Fruit fly (Drosophila melanogaster) whole organism, prepupa: ENCODE data around the gene kibra.

Source experiments
- Blimp-1 ChIP-seq: fragments of 200-800 bp; sonication (Bioruptor generic); optimal IDR thresholded peaks from 3 replicates; lab custom pipeline; 2017; ENCODE audit warnings: missing biosample characterization, missing genetic modification characterization, mild to moderate bottlenecking, moderate library complexity, missing genetic modification reagents
- CG10631 ChIP-seq: fragments of 200-800 bp; sonication (Bioruptor generic); optimal IDR thresholded peaks from 2 replicates; lab custom pipeline; 2016; ENCODE audit warnings: missing biosample characterization, missing genetic modification characterization
- CG10669 ChIP-seq: fragments of 200-800 bp; sonication (Bioruptor generic); optimal IDR thresholded peaks from 3 replicates; lab custom pipeline; 2018; ENCODE audit warnings: missing biosample characterization, mild to moderate bottlenecking, missing genetic modification characterization, moderate library complexity
- CG11294 ChIP-seq: fragments of 200-800 bp; sonication (Bioruptor generic); IDR thresholded peaks from 2 replicates; pipeline ENCODE4 v1.3.6; 2022; ENCODE audit warnings: missing biosample characterization, missing genetic modification characterization
- CG11762 ChIP-seq: fragments of 200-800 bp; sonication (Bioruptor generic); optimal IDR thresholded peaks from 3 replicates; lab custom pipeline; 2016; ENCODE audit warnings: missing biosample characterization, missing genetic modification characterization; ENCODE audit not compliant: insufficient read depth
- CG15336 ChIP-seq: fragments of 200-800 bp; sonication (Bioruptor generic); IDR thresholded peaks from 2 replicates; pipeline ENCODE4 v1.3.6; 2022; ENCODE audit warnings: missing biosample characterization, missing genetic modification characterization
- CG1621 ChIP-seq: fragments of 200-800 bp; sonication (Bioruptor generic); optimal IDR thresholded peaks from 3 replicates; lab custom pipeline; 2018; ENCODE audit warnings: missing biosample characterization, mild to moderate bottlenecking, missing genetic modification characterization
- CG16779 ChIP-seq: fragments of 200-800 bp; sonication (Bioruptor generic); optimal IDR thresholded peaks from 3 replicates; lab custom pipeline; 2017; ENCODE audit warnings: missing biosample characterization, mild to moderate bottlenecking, missing genetic modification characterization
- CG3032 ChIP-seq: fragments of 200-800 bp; optimal IDR thresholded peaks from 2 replicates; lab custom pipeline; 2019; ENCODE audit warnings: missing biosample characterization, mild to moderate bottlenecking, missing genetic modification characterization, moderate library complexity
- CG31627 ChIP-seq: fragments of 200-800 bp; sonication (Bioruptor generic); optimal IDR thresholded peaks from 3 replicates; lab custom pipeline; 2016; ENCODE audit warnings: missing biosample characterization, missing genetic modification characterization
- CG32006 ChIP-seq: fragments of 200-800 bp; sonication (Bioruptor generic); optimal IDR thresholded peaks from 3 replicates; lab custom pipeline; 2017; ENCODE audit warnings: missing biosample characterization, mild to moderate bottlenecking, missing genetic modification characterization
- CG34406 ChIP-seq: fragments of 200-800 bp; sonication (Bioruptor generic); optimal IDR thresholded peaks from 3 replicates; lab custom pipeline; 2016; ENCODE audit warnings: missing biosample characterization, missing genetic modification characterization
- CG3919 ChIP-seq: fragments of 200-800 bp; sonication (Bioruptor generic); optimal IDR thresholded peaks from 3 replicates; lab custom pipeline; 2016; ENCODE audit warnings: missing biosample characterization, missing genetic modification characterization
- CG6163 ChIP-seq: fragments of 200-800 bp; sonication (Bioruptor generic); IDR thresholded peaks from 3 replicates; pipeline ENCODE4 v1.3.6; 2022; ENCODE audit warnings: missing biosample characterization, missing genetic modification characterization
- CG6808 ChIP-seq: fragments of 200-800 bp; sonication (Bioruptor generic); optimal IDR thresholded peaks from 3 replicates; lab custom pipeline; 2017; ENCODE audit warnings: missing biosample characterization, missing genetic modification characterization, mild to moderate bottlenecking, moderate library complexity, missing genetic modification reagents
- CG7368 ChIP-seq: fragments of 200-800 bp; sonication (Bioruptor generic); optimal IDR thresholded peaks from 3 replicates; lab custom pipeline; 2016; ENCODE audit warnings: missing biosample characterization, missing genetic modification characterization
- CG8119 ChIP-seq: fragments of 200-800 bp; sonication (Bioruptor generic); IDR thresholded peaks from 3 replicates; pipeline ENCODE4 v1.3.6; 2022; ENCODE audit warnings: missing biosample characterization, missing genetic modification characterization
- CG8632 ChIP-seq: fragments of 200-800 bp; sonication (Bioruptor generic); optimal IDR thresholded peaks from 3 replicates; lab custom pipeline; 2016; ENCODE audit warnings: missing biosample characterization, missing genetic modification characterization
- CG9139 ChIP-seq: fragments of 200-800 bp; sonication (Bioruptor generic); optimal IDR thresholded peaks from 3 replicates; lab custom pipeline; 2017; ENCODE audit warnings: missing biosample characterization, mild to moderate bottlenecking, missing genetic modification characterization
- Eip75B ChIP-seq: fragments of 200-800 bp; sonication (Bioruptor generic); optimal IDR thresholded peaks from 3 replicates; lab custom pipeline; 2016; ENCODE audit warnings: missing biosample characterization, missing genetic modification characterization
- Eip93F ChIP-seq: fragments of 200-800 bp; sonication (Bioruptor generic); optimal IDR thresholded peaks from 2 replicates; lab custom pipeline; 2016; ENCODE audit warnings: missing biosample characterization, mild to moderate bottlenecking, missing genetic modification characterization
- Ets21C ChIP-seq: fragments of 200-800 bp; sonication (Bioruptor generic); optimal IDR thresholded peaks from 3 replicates; lab custom pipeline; 2016; ENCODE audit warnings: missing biosample characterization, missing genetic modification characterization
- Ets96B ChIP-seq: fragments of 200-800 bp; optimal IDR thresholded peaks from 2 replicates; lab custom pipeline; 2019; ENCODE audit warnings: missing biosample characterization, mild to moderate bottlenecking, missing genetic modification characterization, moderate library complexity
- Gug ChIP-seq: fragments of 200-800 bp; sonication (Bioruptor generic); IDR thresholded peaks from 2 replicates; pipeline ENCODE4 v1.3.6; 2022; ENCODE audit warnings: missing biosample characterization, missing genetic modification characterization
- OdsH ChIP-seq: fragments of 200-800 bp; sonication (Bioruptor generic); optimal IDR thresholded peaks from 3 replicates; lab custom pipeline; 2016; ENCODE audit warnings: missing biosample characterization, missing genetic modification characterization
- Sox102F ChIP-seq: fragments of 200-800 bp; sonication (Bioruptor generic); optimal IDR thresholded peaks from 2 replicates; lab custom pipeline; 2016; ENCODE audit warnings: missing biosample characterization, mild to moderate bottlenecking, missing genetic modification characterization
- Sox14 ChIP-seq: fragments of 200-800 bp; sonication (Bioruptor generic); optimal IDR thresholded peaks from 3 replicates; lab custom pipeline; 2016; ENCODE audit warnings: missing biosample characterization, missing genetic modification characterization
- achi ChIP-seq: fragments of 200-800 bp; sonication (Bioruptor generic); optimal IDR thresholded peaks from 3 replicates; lab custom pipeline; 2016; ENCODE audit warnings: missing biosample characterization, missing genetic modification characterization
- cyc ChIP-seq: fragments of 200-800 bp; sonication (Bioruptor generic); optimal IDR thresholded peaks from 3 replicates; lab custom pipeline; 2016; ENCODE audit warnings: missing biosample characterization, missing genetic modification characterization
- dac ChIP-seq: fragments of 200-800 bp; sonication (Bioruptor generic); optimal IDR thresholded peaks from 2 replicates; lab custom pipeline; 2017; ENCODE audit warnings: missing biosample characterization, mild to moderate bottlenecking, missing genetic modification characterization
- dsx ChIP-seq: fragments of 200-800 bp; optimal IDR thresholded peaks from 3 replicates; lab custom pipeline; 2019; ENCODE audit warnings: missing biosample characterization, mild to moderate bottlenecking, missing genetic modification characterization, moderate library complexity; ENCODE audit not compliant: poor library complexity, severe bottlenecking
- eg ChIP-seq: fragments of 200-800 bp; sonication (Bioruptor generic); IDR thresholded peaks from 3 replicates; pipeline ENCODE4 v1.3.6; 2022; ENCODE audit warnings: missing biosample characterization, missing genetic modification characterization
- esn ChIP-seq: fragments of 200-800 bp; sonication (Bioruptor generic); optimal IDR thresholded peaks from 2 replicates; lab custom pipeline; 2016; ENCODE audit warnings: missing biosample characterization, mild to moderate bottlenecking, missing genetic modification characterization, moderate library complexity
- fd59A ChIP-seq: fragments of 200-800 bp; sonication (Bioruptor generic); optimal IDR thresholded peaks from 2 replicates; lab custom pipeline; 2017; ENCODE audit warnings: missing biosample characterization, mild to moderate bottlenecking, missing genetic modification characterization, missing genetic modification reagents
- fkh ChIP-seq: fragments of 200-800 bp; sonication (Bioruptor generic); optimal IDR thresholded peaks from 3 replicates; lab custom pipeline; 2017; ENCODE audit warnings: missing biosample characterization, mild to moderate bottlenecking, missing genetic modification characterization, moderate library complexity
- lz ChIP-seq: fragments of 200-800 bp; sonication (Bioruptor generic); optimal IDR thresholded peaks from 3 replicates; lab custom pipeline; 2016; ENCODE audit warnings: missing biosample characterization, missing genetic modification characterization
- pdm3 ChIP-seq: fragments of 200-800 bp; sonication (Bioruptor generic); optimal IDR thresholded peaks from 3 replicates; lab custom pipeline; 2016; ENCODE audit warnings: missing biosample characterization, missing genetic modification characterization
- salr ChIP-seq, 2 experiments: fragments of 200-800 bp; sonication (Bioruptor generic); optimal IDR thresholded peaks; 3 replicates each; lab custom pipeline; 2016 to 2018; ENCODE audit warnings: missing biosample characterization in 2 of 2, missing genetic modification characterization in 2 of 2, mild to moderate bottlenecking in 1 of 2
- topi ChIP-seq: fragments of 200-800 bp; sonication (Bioruptor generic); optimal IDR thresholded peaks from 3 replicates; lab custom pipeline; 2016; ENCODE audit warnings: missing biosample characterization, missing genetic modification characterization
- vri ChIP-seq: fragments of 200-800 bp; sonication (Bioruptor generic); optimal IDR thresholded peaks from 3 replicates; lab custom pipeline; 2016; ENCODE audit warnings: missing biosample characterization, mild to moderate bottlenecking, missing genetic modification characterization

Gene kibra

dm6 chr3R:14754806-14755488 lies 30.9 kb upstream of the kibra start (continued):
- TF ChIP-seq topi (peak; percentile 82), Gug (GFP tag; lab: Robert Waterston, UW) (peak; percentile 22; the same call in 1 of the 2 replicates), CG8119 (GFP tag; lab: Robert Waterston, UW) (0 out of 3 replicates have a peak, but pooled peaks have one; percentile 39), dac (GFP tag; lab: Kevin White, UChicago) (no peak), vri (peak; percentile 69), cyc (GFP tag; lab: Kevin White, UChicago) (peak; percentile 79), CG11294 (GFP tag; lab: Robert Waterston, UW) (no peak), CG31627 (GFP tag; lab: Kevin White, UChicago) (peak; percentile 73), fd59A (GFP tag; lab: Kevin White, UChicago) (no peak), CG10669 (GFP tag; lab: Kevin White, UChicago) (no peak), pdm3 (peak; percentile 43), fkh (GFP tag; lab: Kevin White, UChicago) (peak; percentile 54)

dm6 chr3R:14754360-14754759 lies 30.3 kb upstream of the kibra start, which contains the start of gene CG7362:
Gene CG7362, minus strand, starts transcription at chr3R:14754460.
- no peak for TF ChIP-seq CG15336 (GFP tag; lab: Robert Waterston, UW)
- TF ChIP-seq OdsH: no peak
- no peak for TF ChIP-seq CG32006 (GFP tag; lab: Kevin White, UChicago)
- TF ChIP-seq CG10669 (GFP tag; lab: Kevin White, UChicago): no peak
- TF ChIP-seq esn: no peak
- TF ChIP-seq CG8632: no peak
- TF ChIP-seq Eip93F (GFP tag; lab: Kevin White, UChicago): no peak
- TF ChIP-seq Ets21C (GFP tag; lab: Kevin White, UChicago): no peak
- TF ChIP-seq CG1621 (tag; lab: Kevin White, UChicago): no peak

dm6 chr3R:14751023-14751422 lies 27.0 kb upstream of the kibra start, which contains the start of gene smp-30:
Gene smp-30, minus strand, starts transcription at chr3R:14751246.
- TF ChIP-seq pdm3 (no peak), CG11762 (no peak), OdsH (no peak), Sox14 (GFP tag; lab: Kevin White, UChicago) (peak; percentile 26), dsx (GFP tag; lab: Kevin White, UChicago) (peak; percentile 47), fkh (GFP tag; lab: Kevin White, UChicago) (no peak), CG15336 (GFP tag; lab: Robert Waterston, UW) (no peak), CG6808 (GFP tag; lab: Kevin White, UChicago) (no peak), Blimp-1 (GFP tag; lab: Kevin White, UChicago) (no peak), Gug (GFP tag; lab: Robert Waterston, UW) (no peak), vri (peak; percentile 1), CG7368 (GFP tag; lab: Kevin White, UChicago) (no peak), CG10631 (GFP tag; lab: Kevin White, UChicago) (no peak)

dm6 chr3R:14749077-14749798 lies 25.2 kb upstream of the kibra start:
- peak; percentile 68 for TF ChIP-seq Eip75B (GFP tag; lab: Kevin White, UChicago)
- TF ChIP-seq eg: no peak; the same call in 2 of the 3 replicates
- peak; percentile 61 for TF ChIP-seq CG16779 (tag; lab: Kevin White, UChicago)
- no peak for TF ChIP-seq fd59A (GFP tag; lab: Kevin White, UChicago)
- TF ChIP-seq Ets96B: peak; percentile 43
- TF ChIP-seq fkh (GFP tag; lab: Kevin White, UChicago): peak; percentile 97
- TF ChIP-seq CG8632: peak; percentile 41
- TF ChIP-seq lz (GFP tag; lab: Kevin White, UChicago): peak; percentile 32
- peak; percentile 50 for TF ChIP-seq Eip93F (GFP tag; lab: Kevin White, UChicago)
- peak; percentile 44 for TF ChIP-seq CG3032 (tag; lab: Kevin White, UChicago)
- peak in 1 of 2 experiments; percentile 41 for TF ChIP-seq salr (GFP tag; optimal IDR thresholded peaks at IDR 0.05; lab: Kevin White, UChicago)
- TF ChIP-seq CG10631 (GFP tag; lab: Kevin White, UChicago): no peak
- TF ChIP-seq CG6163 (GFP tag; lab: Robert Waterston, UW): peak; percentile 58
- TF ChIP-seq CG3919 (GFP tag; lab: Kevin White, UChicago): peak; percentile 56
- peak; percentile 82 for TF ChIP-seq CG9139 (GFP tag; lab: Kevin White, UChicago)
- TF ChIP-seq CG8119 (GFP tag; lab: Robert Waterston, UW): peak; percentile 38; the same call in 1 of the 3 replicates
- TF ChIP-seq topi: peak; percentile 61
- peak; percentile 73 for TF ChIP-seq CG6808 (GFP tag; lab: Kevin White, UChicago)
- no peak for TF ChIP-seq Ets21C (GFP tag; lab: Kevin White, UChicago)
- TF ChIP-seq CG34406 (GFP tag; lab: Kevin White, UChicago): peak; percentile 45
- peak; percentile 65 for TF ChIP-seq Sox102F (GFP tag; lab: Kevin White, UChicago)
- peak; percentile 26 for TF ChIP-seq CG11762
- peak; percentile 33 for TF ChIP-seq achi (GFP tag; lab: Kevin White, UChicago)
- TF ChIP-seq CG31627 (GFP tag; lab: Kevin White, UChicago): no peak
- peak; percentile 58 for TF ChIP-seq CG1621 (tag; lab: Kevin White, UChicago)
- TF ChIP-seq CG10669 (GFP tag; lab: Kevin White, UChicago): peak; percentile 63
